Worm (Caenorhabditis elegans): ENCODE results near the gene ptr-15.

ce11 chrV:6919251-6919650, 50.5 kb downstream of the ptr-15 start:
- no peak for TF ChIP-seq nhr-12 (tag; optimal IDR thresholded peaks at IDR 0.05)
- no peak for TF ChIP-seq ztf-4 (tag; optimal IDR thresholded peaks at IDR 0.05)
- TF ChIP-seq nfya-1 (tag; optimal IDR thresholded peaks at IDR 0.05; ENCODE audit: insufficient read depth): no peak
- no peak for TF ChIP-seq egl-27 (tag; optimal IDR thresholded peaks at IDR 0.05)
